Fruit fly (Drosophila melanogaster) S2 (cell line): ENCODE data around the gene CG5966.

Experiments used
- CG8478 ChIP-seq: fragments of >200 bp; optimal IDR thresholded peaks from 2 replicates; lab custom pipeline; 2018
- CTCF ChIP-seq, 2 experiments: fragments of >200 bp; optimal IDR thresholded peaks; 2 replicates each; lab custom pipeline; 2018

DNA sequence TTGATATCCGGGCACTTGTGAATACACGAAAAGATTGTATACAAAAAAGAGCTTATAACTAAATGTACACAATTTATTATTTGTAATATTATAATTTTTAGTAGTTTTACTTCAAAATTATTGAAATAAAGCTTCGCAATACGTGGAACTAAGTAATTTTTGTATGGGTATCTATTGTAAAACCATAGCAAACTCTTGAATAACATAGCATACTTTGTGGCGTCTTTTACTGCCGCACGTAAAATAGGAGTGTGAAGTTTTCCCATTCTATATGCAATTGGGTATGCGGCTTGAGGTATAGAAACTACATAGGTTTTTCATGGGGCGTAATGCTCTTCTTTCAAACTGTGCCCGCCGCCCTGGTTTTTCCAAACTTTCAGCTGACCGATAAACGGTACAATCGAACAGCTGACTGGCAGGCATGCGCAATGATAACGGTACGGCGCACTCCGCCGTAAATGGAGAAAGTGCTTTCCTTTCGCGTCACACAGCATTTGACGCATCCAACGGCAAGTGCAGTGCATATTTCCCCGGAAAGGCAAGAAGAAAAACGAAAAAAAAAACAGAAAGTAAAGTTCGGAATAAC is 50.9 kb downstream of the CG5966 start, which contains the start of gene CG5937:
- no peak for TF ChIP-seq CTCF (optimal IDR thresholded peaks at IDR 0.05; lab: Kevin White, UChicago)
- TF ChIP-seq CG8478 = no peak
